Worm (Caenorhabditis elegans): Measurements from ENCODE around the gene T01D3.3.

T01D3.3 gene

ce11 chrV:13715223-13715686 is 11.2 kb downstream of the T01D3.3 start, which contains the start of gene zipt-9 (continued):
- TF ChIP-seq vab-7 (GFP tag; IDR thresholded peaks at IDR 0.05) = peak; percentile 56; the same call in 1 of the 2 replicates
- no peak for TF ChIP-seq madf-5 (GFP tag; IDR thresholded peaks at IDR 0.05)
- TF ChIP-seq hmg-1.1 (GFP tag; IDR thresholded peaks at IDR 0.05) = peak; percentile 62; the same call in 1 of the 2 replicates
- no peak for TF ChIP-seq R02D3.7 (tag; optimal IDR thresholded peaks at IDR 0.05)
- TF ChIP-seq Y48G9A.11 (GFP tag; IDR thresholded peaks at IDR 0.05) = no peak
- TF ChIP-seq lin-1 (GFP tag; IDR thresholded peaks at IDR 0.05) = 0 out of 2 replicates have a peak, but pooled peaks have one; percentile 46
- TF ChIP-seq php-3 (GFP tag; IDR thresholded peaks at IDR 0.05) = no peak
- no peak for TF ChIP-seq nhr-102 (tag; optimal IDR thresholded peaks at IDR 0.05)
- no peak for TF ChIP-seq hlh-30 (tag; optimal IDR thresholded peaks at IDR 0.05; ENCODE audit: insufficient read depth)
- no peak for TF ChIP-seq attf-4 (tag; optimal IDR thresholded peaks at IDR 0.05)
- no peak for TF ChIP-seq sdz-12 (GFP tag; optimal IDR thresholded peaks at IDR 0.05)
- peak; percentile 44 for TF ChIP-seq F37D6.2 (tag; optimal IDR thresholded peaks at IDR 0.05)
- no peak for TF ChIP-seq ceh-82 (tag; optimal IDR thresholded peaks at IDR 0.05)
- TF ChIP-seq ceh-32 (tag; optimal IDR thresholded peaks at IDR 0.05; ENCODE audit: poor library complexity) = no peak
- TF ChIP-seq ceh-28 (tag; optimal IDR thresholded peaks at IDR 0.05) = no peak
- peak; percentile 31 for TF ChIP-seq duxl-1 (tag; optimal IDR thresholded peaks at IDR 0.05; ENCODE audit: poor library complexity)
- no peak for TF ChIP-seq nhr-25 (tag; optimal IDR thresholded peaks at IDR 0.05; ENCODE audit: borderline replicate concordance, insufficient read depth)
- TF ChIP-seq nhr-42 (GFP tag; IDR thresholded peaks at IDR 0.05) = no peak
- TF ChIP-seq nhr-48 (tag; optimal IDR thresholded peaks at IDR 0.05) = no peak
- no peak for TF ChIP-seq unc-39 (tag; optimal IDR thresholded peaks at IDR 0.05)
- peak; percentile 24 for TF ChIP-seq lin-15B (tag; optimal IDR thresholded peaks at IDR 0.05)
- no peak for TF ChIP-seq spr-1 (tag; optimal IDR thresholded peaks at IDR 0.05)
- peak; percentile 62 for TF ChIP-seq ces-1 (GFP tag; optimal IDR thresholded peaks at IDR 0.05)
- TF ChIP-seq fkh-10 (GFP tag; optimal IDR thresholded peaks at IDR 0.05) = peak; percentile 56
- TF ChIP-seq zfp-2 (tag; optimal IDR thresholded peaks at IDR 0.05) = no peak
- peak; percentile 73; the same call in 1 of the 2 replicates for TF ChIP-seq ZK337.2 (GFP tag; IDR thresholded peaks at IDR 0.05)
- no peak for TF ChIP-seq lim-7 (GFP tag; IDR thresholded peaks at IDR 0.05)
- no peak for TF ChIP-seq aly-2 (tag; optimal IDR thresholded peaks at IDR 0.05)
- no peak for TF ChIP-seq egl-27 (tag; optimal IDR thresholded peaks at IDR 0.05)
- TF ChIP-seq zag-1 (tag; optimal IDR thresholded peaks at IDR 0.05) = no peak
- TF ChIP-seq madf-9 (GFP tag; conservative IDR thresholded peaks at IDR 0.05) = peak; percentile 47; the same call in 1 of the 2 replicates
- peak; percentile 1 for TF ChIP-seq jun-1 (tag; optimal IDR thresholded peaks at IDR 0.05)
- no peak for TF ChIP-seq tra-1 (GFP tag; IDR thresholded peaks at IDR 0.05)
- peak; percentile 56 for TF ChIP-seq hlh-11 (tag; optimal IDR thresholded peaks at IDR 0.05)
- TF ChIP-seq daf-16 (GFP tag; optimal IDR thresholded peaks at IDR 0.05) = no peak
- TF ChIP-seq daf-16 (tag; optimal IDR thresholded peaks at IDR 0.05) = peak; percentile 46
- no peak for TF ChIP-seq ctbp-1 (GFP tag; IDR thresholded peaks at IDR 0.05)
- peak; percentile 46; the same call in 1 of the 2 replicates for TF ChIP-seq dmd-9 (GFP tag; IDR thresholded peaks at IDR 0.05)
- peak; percentile 67 for TF ChIP-seq dpl-1 (GFP tag; optimal IDR thresholded peaks at IDR 0.05)
- no peak for TF ChIP-seq nhr-111 (GFP tag; optimal IDR thresholded peaks at IDR 0.05)
- TF ChIP-seq mdl-1 (tag; optimal IDR thresholded peaks at IDR 0.05) = no peak
- TF ChIP-seq daf-8 (GFP tag; IDR thresholded peaks at IDR 0.05) = no peak
- no peak for TF ChIP-seq lir-3 (tag; optimal IDR thresholded peaks at IDR 0.05)
- no peak for TF ChIP-seq nhr-76 (tag; optimal IDR thresholded peaks at IDR 0.05)
- TF ChIP-seq ztf-11 (tag; optimal IDR thresholded peaks at IDR 0.05) = no peak
- TF ChIP-seq fos-1 (tag; optimal IDR thresholded peaks at IDR 0.05) = no peak
- peak; percentile 81 for TF ChIP-seq mep-1 (tag; optimal IDR thresholded peaks at IDR 0.05)
- TF ChIP-seq pha-4 (GFP tag; IDR thresholded peaks at IDR 0.05) = no peak
- TF ChIP-seq pha-4 (tag; optimal IDR thresholded peaks at IDR 0.05) = no peak
- no peak for TF ChIP-seq nhr-237 (tag; optimal IDR thresholded peaks at IDR 0.05)
- no peak for TF ChIP-seq lin-29 (GFP tag; IDR thresholded peaks at IDR 0.05)
- no peak for TF ChIP-seq D1046.2 (GFP tag; IDR thresholded peaks at IDR 0.05)

Measured in whole organism, L4 larva.